Worm (Caenorhabditis elegans) whole organism, young adult: ENCODE data around the gene nas-28.

Source experiments
- B0035.1 ChIP-seq: sonication (generic microtip); optimal IDR thresholded peaks from 2 replicates; lab custom pipeline; 2016; ENCODE audit warnings: missing genetic modification characterization, mild to moderate bottlenecking, missing compliant biosample characterization, missing genotype, missing genetic modification reagents
- B0261.1 ChIP-seq: sonication (generic microtip); optimal IDR thresholded peaks from 2 replicates; lab custom pipeline; 2016; ENCODE audit warnings: mild to moderate bottlenecking, missing genetic modification characterization, moderate library complexity, missing compliant biosample characterization
- C06A6.2 ChIP-seq: fragments of 200-800 bp; sonication (Bioruptor generic); conservative IDR thresholded peaks from 2 replicates; pipeline ENCODE4 v1.3.6; 2022; ENCODE audit warnings: missing genetic modification characterization, missing compliant biosample characterization
- F10E7.11 ChIP-seq: sonication (generic microtip); optimal IDR thresholded peaks from 2 replicates; lab custom pipeline; 2017; ENCODE audit warnings: mild to moderate bottlenecking, missing genetic modification characterization, moderate library complexity, missing compliant biosample characterization
- F49E8.2 ChIP-seq: sonication (generic microtip); optimal IDR thresholded peaks from 3 replicates; lab custom pipeline; 2017; ENCODE audit warnings: missing genetic modification characterization, mild to moderate bottlenecking, missing compliant biosample characterization, antibody characterized with exemption, moderate library complexity; ENCODE audit not compliant: insufficient read depth
- F57C9.4 ChIP-seq: sonication (generic microtip); optimal IDR thresholded peaks from 2 replicates; lab custom pipeline; 2017; ENCODE audit warnings: mild to moderate bottlenecking, missing genetic modification characterization, missing compliant biosample characterization
- Y56A3A.18 ChIP-seq: fragments of 200-800 bp; sonication (Bioruptor generic); IDR thresholded peaks from 2 replicates; pipeline ENCODE4 v1.3.6; 2022; ENCODE audit warnings: missing genetic modification reagents, missing genetic modification characterization, missing compliant biosample characterization
- Y67H2A.10 ChIP-seq: fragments of 200-800 bp; sonication (Bioruptor generic); conservative IDR thresholded peaks from 2 replicates; pipeline ENCODE4 v1.3.6; 2022; ENCODE audit warnings: missing genetic modification reagents, missing genetic modification characterization, missing compliant biosample characterization
- ama-1 ChIP-seq, 3 experiments: fragments of 150-350 bp in 1 of 3; sonication (generic microtip) in 2 of 3; optimal IDR thresholded peaks; 2 replicates each; lab custom pipeline; 2014 to 2018; ENCODE audit warnings: missing biosample characterization in 2 of 3, missing genetic modification characterization in 2 of 3, missing genetic modification reagents in 2 of 3
- aptf-3 ChIP-seq: fragments of 200-800 bp; sonication (Bioruptor generic); IDR thresholded peaks from 2 replicates; pipeline ENCODE4 v1.3.6; 2022; ENCODE audit warnings: missing genetic modification characterization, missing compliant biosample characterization
- athp-1 ChIP-seq: sonication (generic microtip); optimal IDR thresholded peaks from 2 replicates; lab custom pipeline; 2017; ENCODE audit warnings: mild to moderate bottlenecking, missing genetic modification characterization, missing compliant biosample characterization
- attf-6 ChIP-seq: fragments of 200-800 bp; sonication (Bioruptor generic); IDR thresholded peaks from 2 replicates; pipeline ENCODE4 v1.3.6; 2022; ENCODE audit warnings: missing genetic modification reagents, missing genetic modification characterization, missing compliant biosample characterization
- bed-1 ChIP-seq: fragments of 200-800 bp; sonication (Bioruptor generic); IDR thresholded peaks from 2 replicates; pipeline ENCODE4 v1.3.6; 2022; ENCODE audit warnings: missing genetic modification reagents, missing genetic modification characterization, missing compliant biosample characterization
- cebp-1 ChIP-seq, 2 experiments: fragments of 200-800 bp in 1 of 2; sonication (Bioruptor generic) in 1 of 2; sonication (generic microtip) in 1 of 2; IDR thresholded peaks in 1 of 2; optimal IDR thresholded peaks in 1 of 2; 2 replicates each; pipeline versions ENCODE4 v1.3.6 to Lab custom; 2017 to 2022; ENCODE audit warnings: missing compliant biosample characterization in 2 of 2, missing genetic modification characterization in 2 of 2, mild to moderate bottlenecking in 1 of 2, missing genetic modification reagents in 1 of 2, moderate library complexity in 1 of 2
- ceh-58 ChIP-seq: fragments of 200-800 bp; sonication (Bioruptor generic); IDR thresholded peaks from 2 replicates; pipeline ENCODE4 v1.3.6; 2022; ENCODE audit warnings: missing genetic modification characterization, missing compliant biosample characterization
- ceh-79 ChIP-seq: sonication (generic microtip); optimal IDR thresholded peaks from 2 replicates; lab custom pipeline; 2017; ENCODE audit warnings: mild to moderate bottlenecking, missing genetic modification characterization, missing compliant biosample characterization
- ceh-91 ChIP-seq: fragments of 200-800 bp; sonication (Bioruptor generic); IDR thresholded peaks from 2 replicates; pipeline ENCODE4 v1.3.6; 2022; ENCODE audit warnings: missing genetic modification reagents, missing genetic modification characterization, missing compliant biosample characterization
- chd-7 ChIP-seq: sonication (generic microtip); optimal IDR thresholded peaks from 2 replicates; lab custom pipeline; 2016; ENCODE audit warnings: mild to moderate bottlenecking, missing genetic modification characterization, moderate library complexity, missing compliant biosample characterization
- ets-4 ChIP-seq: fragments of 200-800 bp; sonication (Bioruptor generic); optimal IDR thresholded peaks from 2 replicates; lab custom pipeline; 2018; ENCODE audit warnings: mild to moderate bottlenecking, missing genetic modification characterization, missing compliant biosample characterization
- him-1 ChIP-seq: sonication (generic microtip); optimal IDR thresholded peaks from 2 replicates; lab custom pipeline; 2016; ENCODE audit warnings: missing genotype, missing genetic modification reagents, missing genetic modification characterization, missing compliant biosample characterization
- hlh-26 ChIP-seq: fragments of 200-800 bp; sonication (Bioruptor generic); conservative IDR thresholded peaks from 2 replicates; pipeline ENCODE4 v1.3.6; 2022; ENCODE audit warnings: missing genetic modification reagents, missing genetic modification characterization, missing compliant biosample characterization
- hmg-1.2 ChIP-seq: fragments of 200-800 bp; sonication (Bioruptor generic); IDR thresholded peaks from 2 replicates; pipeline ENCODE4 v1.3.6; 2022; ENCODE audit warnings: missing genetic modification reagents, missing genetic modification characterization, missing compliant biosample characterization
- hsf-1 ChIP-seq: fragments of 200-800 bp; sonication (Bioruptor generic); IDR thresholded peaks from 2 replicates; pipeline ENCODE4 v1.3.6; 2022; ENCODE audit warnings: missing genetic modification reagents, missing genetic modification characterization, missing compliant biosample characterization
- lin-26 ChIP-seq: fragments of 200-800 bp; sonication (Bioruptor generic); IDR thresholded peaks from 2 replicates; pipeline ENCODE4 v1.3.6; 2022; ENCODE audit warnings: missing genetic modification reagents, missing genetic modification characterization, missing compliant biosample characterization
- lin-54 ChIP-seq: fragments of 200-800 bp; sonication (Bioruptor generic); optimal IDR thresholded peaks from 2 replicates; lab custom pipeline; 2018; ENCODE audit warnings: mild to moderate bottlenecking, missing genetic modification characterization, missing compliant biosample characterization
- lir-1 ChIP-seq: fragments of 200-800 bp; sonication (Bioruptor generic); conservative IDR thresholded peaks from 2 replicates; pipeline ENCODE4 v1.3.6; 2022; ENCODE audit warnings: missing genetic modification reagents, missing genetic modification characterization, missing compliant biosample characterization
- lsl-1 ChIP-seq: fragments of 200-800 bp; sonication (Bioruptor generic); optimal IDR thresholded peaks from 2 replicates; lab custom pipeline; 2018; ENCODE audit warnings: mild to moderate bottlenecking, missing genetic modification characterization, moderate library complexity, missing compliant biosample characterization
- mel-28 ChIP-seq: sonication (generic microtip); optimal IDR thresholded peaks from 2 replicates; lab custom pipeline; 2016; ENCODE audit warnings: borderline replicate concordance, mild to moderate bottlenecking, missing genetic modification characterization, missing compliant biosample characterization
- mxl-1 ChIP-seq: sonication (generic microtip); optimal IDR thresholded peaks from 2 replicates; lab custom pipeline; 2016; ENCODE audit warnings: missing genetic modification characterization, missing compliant biosample characterization
- nfya-2 ChIP-seq: fragments of 200-800 bp; sonication (Bioruptor generic); IDR thresholded peaks from 2 replicates; pipeline ENCODE4 v1.3.6; 2022; ENCODE audit warnings: missing genetic modification reagents, missing genetic modification characterization, missing compliant biosample characterization
- nhr-27 ChIP-seq: fragments of 200-800 bp; sonication (Bioruptor generic); optimal IDR thresholded peaks from 2 replicates; lab custom pipeline; 2018; ENCODE audit warnings: mild to moderate bottlenecking, missing genetic modification characterization, moderate library complexity, missing compliant biosample characterization
- nhr-80 ChIP-seq: sonication (generic microtip); optimal IDR thresholded peaks from 2 replicates; lab custom pipeline; 2016; ENCODE audit warnings: missing genetic modification characterization, missing compliant biosample characterization
- nhr-90 ChIP-seq: sonication (generic microtip); optimal IDR thresholded peaks from 2 replicates; lab custom pipeline; 2016; ENCODE audit warnings: missing genotype, mild to moderate bottlenecking, missing genetic modification characterization, missing compliant biosample characterization
- rcor-1 ChIP-seq: fragments of 200-800 bp; sonication (Bioruptor generic); IDR thresholded peaks from 2 replicates; pipeline ENCODE4 v1.3.6; 2022; ENCODE audit warnings: missing genetic modification reagents, missing genetic modification characterization, missing compliant biosample characterization
- repo-1 ChIP-seq: sonication (generic microtip); optimal IDR thresholded peaks from 2 replicates; lab custom pipeline; 2017; ENCODE audit warnings: mild to moderate bottlenecking, missing genetic modification characterization, missing compliant biosample characterization
- rpc-1 ChIP-seq, 2 experiments: fragments of 150-350 bp in 1 of 2; sonication (generic microtip) in 1 of 2; optimal IDR thresholded peaks; 2 replicates each; lab custom pipeline; 2014 to 2018; ENCODE audit warnings: missing biosample characterization in 1 of 2, missing genetic modification characterization in 1 of 2, missing genetic modification reagents in 1 of 2, missing genotype in 1 of 2
- snpc-1.3 ChIP-seq: sonication (generic microtip); optimal IDR thresholded peaks from 2 replicates; lab custom pipeline; 2017; ENCODE audit warnings: missing genetic modification characterization, mild to moderate bottlenecking, missing compliant biosample characterization, antibody characterized with exemption, moderate library complexity, missing genotype, missing genetic modification reagents; ENCODE audit not compliant: insufficient read depth
- snpc-3.4 ChIP-seq: sonication (generic microtip); optimal IDR thresholded peaks from 2 replicates; lab custom pipeline; 2017; ENCODE audit warnings: missing genetic modification characterization, mild to moderate bottlenecking, missing compliant biosample characterization, antibody characterized with exemption, moderate library complexity, missing genotype, missing genetic modification reagents
- tbp1 ChIP-seq: fragments of 200-800 bp; sonication (Bioruptor generic); optimal IDR thresholded peaks from 2 replicates; lab custom pipeline; 2018; ENCODE audit warnings: mild to moderate bottlenecking, missing genetic modification characterization, missing compliant biosample characterization
- unc-62 ChIP-seq: fragments of 150-350 bp; optimal IDR thresholded peaks from 2 replicates; lab custom pipeline; 2014; ENCODE audit warnings: missing biosample characterization, missing genetic modification reagents, missing genetic modification characterization
- xnd-1 ChIP-seq: sonication (generic microtip); optimal IDR thresholded peaks from 2 replicates; lab custom pipeline; 2016; ENCODE audit warnings: missing genotype, missing genetic modification reagents, missing genetic modification characterization, missing compliant biosample characterization
- zim-3 ChIP-seq: sonication (generic microtip); optimal IDR thresholded peaks from 2 replicates; lab custom pipeline; 2017; ENCODE audit warnings: mild to moderate bottlenecking, missing genetic modification characterization, moderate library complexity, missing compliant biosample characterization
- ztf-18 ChIP-seq: sonication (generic microtip); optimal IDR thresholded peaks from 2 replicates; lab custom pipeline; 2016; ENCODE audit warnings: missing genotype, mild to moderate bottlenecking, missing genetic modification characterization, missing compliant biosample characterization

nas-28 gene

ce11 chrIII:6215476-6215875 lies 32.5 kb upstream of the nas-28 start, which contains the start of gene C23G10.11:
TSS of gene C23G10.11 (minus strand) at chrIII:6215576.
- TF ChIP-seq ztf-18 (tag; lab: Kevin White, UChicago) = no peak
- no peak for TF ChIP-seq nhr-90 (tag; lab: Kevin White, UChicago)
- no peak for TF ChIP-seq B0261.1 (tag; lab: Kevin White, UChicago)
- TF ChIP-seq mel-28 (tag; lab: Kevin White, UChicago) = no peak
- no peak for TF ChIP-seq ceh-79 (tag; lab: Kevin White, UChicago)
- TF ChIP-seq ceh-58 (GFP tag; lab: Robert Waterston, UW) = no peak
- TF ChIP-seq ets-4 (GFP tag; lab: Kevin White, UChicago) = no peak
- no peak for TF ChIP-seq nhr-80 (tag; lab: Kevin White, UChicago)
- TF ChIP-seq bed-1 (GFP tag; lab: Robert Waterston, UW) = no peak
- TF ChIP-seq Y56A3A.18 = no peak
- no peak for TF ChIP-seq ceh-91 (GFP tag; lab: Robert Waterston, UW)
- TF ChIP-seq Y67H2A.10 (GFP tag; lab: Robert Waterston, UW) = no peak
- TF ChIP-seq lin-26 (GFP tag; lab: Robert Waterston, UW) = no peak

DNA sequence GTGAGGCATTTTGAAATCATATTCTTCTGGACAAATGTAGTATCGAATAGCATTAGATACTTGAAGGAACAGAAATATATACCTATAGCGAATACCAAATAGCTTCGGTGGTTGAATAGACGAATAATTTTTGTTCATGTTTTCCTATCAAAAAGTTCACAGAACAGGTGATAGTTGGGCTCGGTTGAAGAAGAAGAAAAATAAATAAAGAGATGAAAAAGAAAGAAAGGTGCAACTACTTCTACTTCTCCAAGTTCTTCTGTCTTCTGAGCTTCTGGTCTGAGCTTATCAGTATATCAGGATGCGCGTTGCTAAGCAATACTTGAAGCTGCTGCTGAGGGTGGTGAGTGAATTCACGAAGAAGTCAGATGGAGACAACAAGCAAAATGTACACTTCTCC lies 30.9 kb upstream of the nas-28 start, which contains the start of gene C23G10.10:
Gene C23G10.10 (minus strand): TSS at position 101 of the 400 bp plus-strand sequence.
- TF ChIP-seq F10E7.11 (tag; lab: Kevin White, UChicago) = no peak
- no peak for TF ChIP-seq mxl-1
- no peak for TF ChIP-seq B0035.1
- no peak for TF ChIP-seq zim-3 (tag; lab: Kevin White, UChicago)
- no peak for TF ChIP-seq B0261.1 (tag; lab: Kevin White, UChicago)
- TF ChIP-seq xnd-1 (tag; lab: Kevin White, UChicago) = no peak
- TF ChIP-seq nhr-27 (tag; lab: Kevin White, UChicago) = no peak
- TF ChIP-seq F49E8.2 = no peak
- TF ChIP-seq hlh-26 = no peak

ce11 chrIII:6210215-6210822 lies 27.3 kb upstream of the nas-28 start:
- TF ChIP-seq rpc-1 (optimal IDR thresholded peaks at IDR 0.05; lab: Kevin White, UChicago) (no peak), rpc-1 (tag; optimal IDR thresholded peaks at IDR 0.05; lab: Kevin White, UChicago) (peak; percentile 7), snpc-3.4 (tag; lab: Kevin White, UChicago) (peak; percentile 69), cebp-1 (GFP tag; IDR thresholded peaks at IDR 0.05; lab: Robert Waterston, UW) (no peak), cebp-1 (tag; optimal IDR thresholded peaks at IDR 0.05; lab: Kevin White, UChicago) (no peak), attf-6 (GFP tag; lab: Robert Waterston, UW) (peak; percentile 85; the same call in 1 of the 2 replicates), tbp1 (GFP tag; lab: Kevin White, UChicago) (peak; percentile 73), F49E8.2 (peak; percentile 83), lsl-1 (GFP tag; lab: Kevin White, UChicago) (peak; percentile 62), him-1 (tag; lab: Kevin White, UChicago) (peak; percentile 73), repo-1 (tag; lab: Kevin White, UChicago) (peak; percentile 21), lin-54 (GFP tag; lab: Kevin White, UChicago) (peak; percentile 12), nfya-2 (GFP tag; lab: Robert Waterston, UW) (0 out of 2 replicates have a peak, but pooled peaks have one; percentile 36), hmg-1.2 (GFP tag; lab: Robert Waterston, UW) (peak; percentile 86), chd-7 (tag; lab: Kevin White, UChicago) (peak; percentile 32), lin-26 (GFP tag; lab: Robert Waterston, UW) (peak; percentile 66; the same call in 1 of the 2 replicates), snpc-1.3 (tag; lab: Kevin White, UChicago) (peak; percentile 71), lir-1 (GFP tag; lab: Robert Waterston, UW) (0 out of 2 replicates have a peak, but pooled peaks have one; percentile 9), hsf-1 (GFP tag; lab: Robert Waterston, UW) (no peak), xnd-1 (tag; lab: Kevin White, UChicago) (peak; percentile 51), F57C9.4 (tag; lab: Kevin White, UChicago) (no peak), C06A6.2 (no peak), unc-62 (GFP tag; lab: Kevin White, UChicago) (no peak), athp-1 (tag; lab: Kevin White, UChicago) (peak; percentile 64), aptf-3 (GFP tag; lab: Robert Waterston, UW) (no peak), rcor-1 (0 out of 2 replicates have a peak, but pooled peaks have one; percentile 40), ama-1 (optimal IDR thresholded peaks at IDR 0.05; lab: Kevin White, UChicago) (no peak), ama-1 (GFP tag; optimal IDR thresholded peaks at IDR 0.05; lab: Kevin White, UChicago) (peak in 1 of 2 experiments; percentile 35)
